Worm (Caenorhabditis elegans) whole organism, L1 larva: Measurements from ENCODE around the gene ipla-5.

Experiments used
- elt-2 ChIP-seq: sonication (generic microtip); optimal IDR thresholded peaks from 2 replicates; lab custom pipeline; 2016; ENCODE audit warnings: missing genetic modification characterization, mild to moderate bottlenecking, inconsistent platforms, missing compliant biosample characterization, missing genetic modification reagents
- nhr-11 ChIP-seq: fragments of 150-350 bp; optimal IDR thresholded peaks from 2 replicates; lab custom pipeline; 2014; ENCODE audit warnings: missing biosample characterization, missing genetic modification characterization
- nhr-84 ChIP-seq: sonication (generic microtip); optimal IDR thresholded peaks from 2 replicates; lab custom pipeline; 2017; ENCODE audit warnings: missing biosample characterization, missing genetic modification characterization

DNA sequence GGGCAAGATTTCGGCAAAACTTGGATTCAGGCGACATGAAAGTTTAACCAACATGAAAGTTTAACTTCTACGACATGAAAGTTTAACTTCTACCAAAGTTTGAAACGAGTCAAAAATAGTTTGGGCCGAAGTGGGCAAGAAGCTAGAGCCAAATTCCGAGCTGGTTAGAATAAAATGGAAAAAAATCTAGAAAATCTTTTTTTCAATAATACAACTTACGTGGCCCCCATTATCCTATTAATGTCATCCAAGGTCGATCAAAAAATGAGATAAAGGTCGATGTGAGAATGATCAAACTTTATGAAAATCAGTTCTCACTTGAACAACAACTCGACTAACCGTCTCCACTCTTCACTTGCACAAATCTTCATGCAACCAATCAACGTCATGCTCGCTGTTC, 37.7 kb upstream of the ipla-5 start, which contains the start of gene F08B4.8:
- TF ChIP-seq elt-2 (tag; lab: Kevin White, UChicago) (no peak), nhr-11 (tag; lab: Kevin White, UChicago) (no peak), nhr-84 (tag; lab: Kevin White, UChicago) (no peak)
